Worm (Caenorhabditis elegans): ENCODE measurements around the gene znf-782.

- TF ChIP-seq unc-39 (tag; optimal IDR thresholded peaks at IDR 0.05) (no peak), lin-32 (GFP tag; optimal IDR thresholded peaks at IDR 0.05) (no peak), lsy-2 (tag; optimal IDR thresholded peaks at IDR 0.05) (no peak), sptf-1 (tag; optimal IDR thresholded peaks at IDR 0.05) (no peak), pha-4 (tag; optimal IDR thresholded peaks at IDR 0.05) (no peak), mep-1 (tag; optimal IDR thresholded peaks at IDR 0.05) (no peak), ztf-11 (tag; optimal IDR thresholded peaks at IDR 0.05) (no peak), ceh-39 (tag; optimal IDR thresholded peaks at IDR 0.05) (no peak), unc-62 (GFP tag; optimal IDR thresholded peaks at IDR 0.05) (no peak)
Measured at ce11 chrIV:1070383-1070782, 3.1 kb upstream of the znf-782 start.
